Worm (Caenorhabditis elegans) whole organism, L4 larva: ENCODE results near the gene zig-11.
A peak's percentile ranks its signal among the peaks of the same experiment; 100 is the strongest.

Experiments used
- F10B5.3 ChIP-seq: sonication (generic microtip); optimal IDR thresholded peaks from 2 replicates; lab custom pipeline; 2016; ENCODE audit warnings: mild to moderate bottlenecking, missing genetic modification characterization, missing compliant biosample characterization
- F37D6.2 ChIP-seq: sonication (generic microtip); optimal IDR thresholded peaks from 2 replicates; lab custom pipeline; 2016; ENCODE audit warnings: mild to moderate bottlenecking, missing genetic modification characterization, missing compliant biosample characterization
- T26A8.4 ChIP-seq: fragments of 200-800 bp; sonication (Bioruptor generic); IDR thresholded peaks from 2 replicates; pipeline ENCODE4 v1.3.6; 2022; ENCODE audit warnings: missing genetic modification characterization, missing compliant biosample characterization
- Y48G9A.11 ChIP-seq: fragments of 200-800 bp; sonication (Bioruptor generic); IDR thresholded peaks from 2 replicates; pipeline ENCODE4 v1.3.6; 2022; ENCODE audit warnings: missing genetic modification reagents, missing genetic modification characterization, missing compliant biosample characterization
- Y5F2A.4 ChIP-seq: fragments of 200-800 bp; sonication (Bioruptor generic); optimal IDR thresholded peaks from 2 replicates; lab custom pipeline; 2018; ENCODE audit warnings: mild to moderate bottlenecking, missing genetic modification characterization, missing compliant biosample characterization
- aha-1 ChIP-seq: fragments of 150-350 bp; peaks from one replicate; lab custom pipeline; 2014; ENCODE audit warnings: missing biosample characterization, missing genetic modification characterization
- daf-16 ChIP-seq, 3 experiments: sonication (generic microtip); optimal IDR thresholded peaks; 2 replicates each; lab custom pipeline; 2016 to 2017; ENCODE audit warnings: missing genetic modification characterization in 3 of 3, missing genetic modification reagents in 3 of 3, mild to moderate bottlenecking in 2 of 3, missing compliant biosample characterization in 2 of 3, missing biosample characterization in 1 of 3, moderate library complexity in 1 of 3
- dmd-6 ChIP-seq: fragments of 200-800 bp; sonication (Bioruptor generic); IDR thresholded peaks from 2 replicates; pipeline ENCODE4 v1.3.6; 2022; ENCODE audit warnings: missing genetic modification reagents, missing genetic modification characterization, missing compliant biosample characterization
- dmd-8 ChIP-seq: fragments of 200-800 bp; sonication (Bioruptor generic); IDR thresholded peaks from 2 replicates; pipeline ENCODE4 v1.3.6; 2022; ENCODE audit warnings: missing genetic modification characterization, missing compliant biosample characterization
- hlh-30 ChIP-seq: sonication (generic microtip); optimal IDR thresholded peaks from 2 replicates; lab custom pipeline; 2017; ENCODE audit warnings: antibody characterized with exemption, mild to moderate bottlenecking, missing genetic modification characterization, missing compliant biosample characterization; ENCODE audit not compliant: insufficient read depth
- hmg-1.1 ChIP-seq: fragments of 200-800 bp; sonication (Bioruptor generic); IDR thresholded peaks from 2 replicates; pipeline ENCODE4 v1.3.6; 2022; ENCODE audit warnings: missing genetic modification reagents, missing genetic modification characterization, missing compliant biosample characterization
- lin-13 ChIP-seq: fragments of 150-350 bp; optimal IDR thresholded peaks from 2 replicates; lab custom pipeline; 2014; ENCODE audit warnings: missing biosample characterization, missing genetic modification reagents, missing genetic modification characterization
- lin-15B ChIP-seq: fragments of 150-350 bp; sonication (generic microtip); optimal IDR thresholded peaks from 3 replicates; lab custom pipeline; 2014; ENCODE audit warnings: missing biosample characterization, missing genetic modification characterization
- lin-29 ChIP-seq: fragments of 200-800 bp; sonication (Bioruptor generic); IDR thresholded peaks from 2 replicates; pipeline ENCODE4 v1.3.6; 2022; ENCODE audit warnings: missing genetic modification reagents, missing genetic modification characterization, missing compliant biosample characterization
- lin-38 ChIP-seq: fragments of 200-800 bp; sonication (Bioruptor generic); IDR thresholded peaks from 2 replicates; pipeline ENCODE4 v1.3.6; 2022; ENCODE audit warnings: missing genetic modification reagents, missing genetic modification characterization, missing compliant biosample characterization
- lin-39 ChIP-seq: fragments of 150-350 bp; optimal IDR thresholded peaks from 2 replicates; lab custom pipeline; 2014; ENCODE audit warnings: missing biosample characterization, missing genetic modification reagents, missing genetic modification characterization
- lsy-2 ChIP-seq, 2 experiments: fragments of 150-350 bp in 1 of 2; sonication (generic microtip) in 1 of 2; optimal IDR thresholded peaks; 2 replicates each; lab custom pipeline; 2014 to 2017; ENCODE audit warnings: missing biosample characterization in 2 of 2, missing genetic modification characterization in 2 of 2
- madf-5 ChIP-seq, 2 experiments: fragments of 200-800 bp; sonication (Bioruptor generic); IDR thresholded peaks; 2 replicates each; pipeline ENCODE4 v1.3.6; 2022; ENCODE audit warnings: missing compliant biosample characterization in 2 of 2, missing genetic modification characterization in 2 of 2
- madf-9 ChIP-seq: fragments of 200-800 bp; sonication (Bioruptor generic); conservative IDR thresholded peaks from 2 replicates; pipeline ENCODE4 v1.3.6; 2022; ENCODE audit warnings: missing genetic modification reagents, missing genetic modification characterization, missing compliant biosample characterization
- mxl-2 ChIP-seq: fragments of 200-800 bp; sonication (Bioruptor generic); conservative IDR thresholded peaks from 2 replicates; pipeline ENCODE4 v1.3.6; 2022; ENCODE audit warnings: missing genetic modification reagents, missing genetic modification characterization, missing compliant biosample characterization
- mxl-3 ChIP-seq: fragments of 200-800 bp; sonication (Bioruptor generic); optimal IDR thresholded peaks from 2 replicates; lab custom pipeline; 2018; ENCODE audit warnings: mild to moderate bottlenecking, missing genetic modification characterization, missing compliant biosample characterization
- nhr-28 ChIP-seq: fragments of 150-350 bp; optimal IDR thresholded peaks from 2 replicates; lab custom pipeline; 2014; ENCODE audit warnings: missing biosample characterization, missing genetic modification characterization
- nhr-42 ChIP-seq: fragments of 200-800 bp; sonication (Bioruptor generic); IDR thresholded peaks from 2 replicates; pipeline ENCODE4 v1.3.6; 2022; ENCODE audit warnings: missing genetic modification characterization, missing compliant biosample characterization
- nhr-76 ChIP-seq: fragments of 150-350 bp; optimal IDR thresholded peaks from 2 replicates; lab custom pipeline; 2014; ENCODE audit warnings: missing biosample characterization, missing genetic modification characterization
- nhr-77 ChIP-seq: fragments of 150-350 bp; optimal IDR thresholded peaks from 2 replicates; lab custom pipeline; 2014; ENCODE audit warnings: missing biosample characterization, missing genetic modification characterization
- sdz-12 ChIP-seq: fragments of 200-800 bp; sonication (Bioruptor generic); optimal IDR thresholded peaks from 2 replicates; lab custom pipeline; 2018; ENCODE audit warnings: mild to moderate bottlenecking, missing genetic modification characterization, missing compliant biosample characterization
- skn-1 ChIP-seq: fragments of 150-350 bp; optimal IDR thresholded peaks from 2 replicates; lab custom pipeline; 2014; ENCODE audit warnings: missing biosample characterization, missing genetic modification characterization
- spr-3 ChIP-seq: fragments of 200-800 bp; sonication (Bioruptor generic); optimal IDR thresholded peaks from 2 replicates; lab custom pipeline; 2018; ENCODE audit warnings: mild to moderate bottlenecking, missing genetic modification characterization, missing compliant biosample characterization
- tag-97 ChIP-seq: fragments of 200-800 bp; sonication (Bioruptor generic); IDR thresholded peaks from 2 replicates; pipeline ENCODE4 v1.3.6; 2022; ENCODE audit warnings: missing genetic modification characterization, missing compliant biosample characterization
- unc-62 ChIP-seq, 3 experiments: fragments of 150-350 bp in 1 of 3; sonication (generic microtip); optimal IDR thresholded peaks in 2 of 3; peaks in 1 of 3; 1 replicate in 1 of 3; 2 replicates in 2 of 3; lab custom pipeline; 2014 to 2017; ENCODE audit warnings: missing biosample characterization in 3 of 3, missing genetic modification characterization in 3 of 3, missing genetic modification reagents in 3 of 3, missing genotype in 1 of 3
- vab-7 ChIP-seq: fragments of 200-800 bp; sonication (Bioruptor generic); IDR thresholded peaks from 2 replicates; pipeline ENCODE4 v1.3.6; 2022; ENCODE audit warnings: missing genetic modification reagents, missing genetic modification characterization, missing compliant biosample characterization
- zag-1 ChIP-seq: fragments of 150-350 bp; optimal IDR thresholded peaks from 2 replicates; lab custom pipeline; 2014; ENCODE audit warnings: missing biosample characterization, missing genetic modification characterization
- zip-11 ChIP-seq: fragments of 200-800 bp; sonication (Bioruptor generic); IDR thresholded peaks from 2 replicates; pipeline ENCODE4 v1.3.6; 2022; ENCODE audit warnings: missing genetic modification characterization, missing compliant biosample characterization
- zip-2 ChIP-seq: fragments of 150-350 bp; optimal IDR thresholded peaks from 2 replicates; lab custom pipeline; 2014; ENCODE audit warnings: missing biosample characterization, missing genetic modification characterization
- ztf-7 ChIP-seq: fragments of 150-350 bp; optimal IDR thresholded peaks from 2 replicates; lab custom pipeline; 2014; ENCODE audit warnings: missing biosample characterization, missing genetic modification characterization

The zig-11 gene

DNA sequence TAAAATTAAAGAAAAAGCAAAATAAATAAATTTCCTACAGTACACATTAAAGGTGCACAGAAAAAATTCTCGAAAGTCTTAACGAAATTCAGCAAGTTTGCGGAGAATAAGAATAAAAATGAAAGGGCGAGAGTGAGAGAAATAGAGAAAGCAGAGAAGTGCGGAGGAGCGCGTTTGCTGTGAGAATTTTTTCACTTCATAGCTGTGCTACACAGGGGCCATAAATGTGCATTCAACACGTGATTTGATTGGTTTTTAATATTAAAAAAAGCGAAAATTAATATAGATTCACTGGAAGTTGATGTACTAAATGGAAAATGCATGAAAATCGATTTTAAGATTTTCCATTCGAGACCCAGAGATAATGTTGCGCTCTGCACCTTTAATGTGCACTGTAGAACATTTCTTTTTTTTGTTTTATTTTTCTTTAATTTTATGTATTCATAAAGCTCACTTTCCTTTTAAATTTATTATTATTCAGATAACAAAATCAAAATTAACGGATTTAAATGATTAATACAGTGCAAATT, 25.4 kb upstream of the zig-11 start, which contains the start of gene Y32G9A.2 (continued):
- TF ChIP-seq lin-29 (GFP tag; lab: Robert Waterston, UW), result no peak
- TF ChIP-seq hmg-1.1 (GFP tag; lab: Robert Waterston, UW), result no peak
- no peak for TF ChIP-seq Y5F2A.4 (GFP tag; lab: Kevin White, UChicago)
- TF ChIP-seq nhr-28 (tag; lab: Kevin White, UChicago), result peak; percentile 52
- no peak for TF ChIP-seq ztf-7 (tag; lab: Kevin White, UChicago)
- no peak for TF ChIP-seq Y48G9A.11
- no peak for TF ChIP-seq zag-1
- TF ChIP-seq T26A8.4 (GFP tag; lab: Robert Waterston, UW), result no peak
- TF ChIP-seq zip-11, result no peak
- no peak for TF ChIP-seq F37D6.2 (tag; lab: Kevin White, UChicago)
- no peak for TF ChIP-seq vab-7 (GFP tag; lab: Robert Waterston, UW)
- TF ChIP-seq dmd-8, result no peak
- peak; percentile 89 for TF ChIP-seq aha-1
- TF ChIP-seq lin-38 (GFP tag; lab: Robert Waterston, UW), result peak; percentile 94
- TF ChIP-seq, all 104 proteins: peak for 6

DNA sequence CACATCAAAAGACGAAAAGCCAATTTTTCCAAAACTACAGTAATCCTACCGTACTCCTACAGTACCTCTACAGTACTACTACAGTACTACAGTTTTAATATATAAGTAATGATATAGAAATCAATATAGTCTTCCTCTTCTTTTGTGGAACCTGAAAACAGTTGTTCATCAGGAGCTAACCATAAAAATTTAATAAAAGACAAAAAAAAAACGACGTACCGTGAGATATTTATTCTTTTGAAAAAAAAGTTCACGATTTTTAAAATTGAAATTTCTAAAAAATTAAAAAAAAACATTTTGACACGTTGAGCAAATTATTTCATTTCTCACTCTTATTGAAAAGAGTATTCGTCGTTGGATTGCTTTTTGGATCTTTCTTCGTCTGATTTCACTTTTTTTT, 18.4 kb upstream of the zig-11 start, which contains the start of gene Y32G9A.3:
Gene Y32G9A.3 (plus strand): TSS at position 301 of the 400 bp plus-strand sequence.
- TF ChIP-seq Y5F2A.4 (GFP tag; lab: Kevin White, UChicago) (no peak), spr-3 (GFP tag; lab: Kevin White, UChicago) (no peak)

ce11 chrV:1908542-1908941, 15.8 kb upstream of the zig-11 start, which contains the start of gene srp-3:
Gene srp-3 (plus strand): TSS chrV:1908842.
- TF ChIP-seq F10B5.3 (tag; lab: Kevin White, UChicago) (no peak), aha-1 (peak; percentile 13)

DNA sequence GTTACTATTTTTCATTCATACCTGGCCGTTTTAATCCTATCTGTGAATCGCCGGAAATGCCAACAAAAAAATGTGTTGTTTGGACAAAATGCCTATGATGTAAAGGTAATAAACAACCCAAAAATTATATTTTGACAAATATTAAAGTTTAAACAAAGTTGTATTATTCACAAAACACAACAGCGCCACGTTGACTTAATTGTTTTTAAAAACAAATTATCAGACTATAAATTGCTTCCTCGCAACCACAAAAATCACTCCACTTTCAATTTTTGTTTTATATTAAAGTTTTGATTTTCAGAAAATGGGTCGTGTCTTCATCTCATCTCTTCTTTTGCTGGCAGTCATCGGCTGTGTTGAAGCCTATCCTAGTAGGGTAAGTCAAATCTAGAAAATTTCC, 14.6 kb upstream of the zig-11 start, which contains the start of gene Y32G9A.5:
Gene Y32G9A.5 (plus strand): TSS at position 301 of the 400 bp plus-strand sequence.
- TF ChIP-seq nhr-42 (GFP tag; lab: Robert Waterston, UW), result no peak
- no peak for TF ChIP-seq skn-1 (tag; lab: Kevin White, UChicago)
- TF ChIP-seq zip-2 (tag; lab: Kevin White, UChicago), result no peak
- TF ChIP-seq nhr-76 (tag; lab: Kevin White, UChicago), result no peak
- no peak for TF ChIP-seq sdz-12
- no peak for TF ChIP-seq nhr-77 (tag; lab: Kevin White, UChicago)
- no peak for TF ChIP-seq mxl-2 (GFP tag; lab: Robert Waterston, UW)
- no peak for TF ChIP-seq Y48G9A.11

ce11 chrV:1895483-1895882, 2.7 kb upstream of the zig-11 start, which contains the start of gene nphp-2:
Gene nphp-2 (plus strand): TSS chrV:1895783.
- TF ChIP-seq madf-9 (no peak), tag-97 (GFP tag; lab: Robert Waterston, UW) (no peak), lsy-2 (tag; optimal IDR thresholded peaks at IDR 0.05; lab: Kevin White, UChicago) (no peak), madf-5 (GFP tag; IDR thresholded peaks at IDR 0.05; lab: Robert Waterston, UW) (no peak), lin-15B (tag; lab: Kevin White, UChicago) (no peak), daf-16 (GFP tag; optimal IDR thresholded peaks at IDR 0.05; lab: Kevin White, UChicago) (no peak), daf-16 (tag; optimal IDR thresholded peaks at IDR 0.05; lab: Kevin White, UChicago) (no peak), lin-39 (no peak), ztf-7 (tag; lab: Kevin White, UChicago) (no peak)

DNA sequence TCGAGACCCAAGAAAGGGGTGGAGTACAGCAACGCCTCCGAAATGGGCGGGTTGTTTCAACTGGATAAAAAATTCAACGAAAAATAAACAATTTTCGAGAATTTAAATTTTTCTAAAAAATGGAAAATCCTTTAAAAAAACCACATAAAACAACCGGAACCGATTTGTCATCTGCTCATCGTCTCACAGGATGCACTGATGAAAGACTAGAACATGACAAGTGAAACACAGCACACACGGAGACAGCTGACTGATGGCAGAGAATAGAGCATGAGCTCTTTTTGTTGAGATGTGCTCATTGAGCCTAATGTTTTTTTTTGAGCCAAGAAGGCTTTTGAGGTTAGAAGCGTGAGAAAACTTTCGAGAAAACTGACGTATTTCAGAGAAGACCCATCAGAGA, 2.7 kb downstream of the zig-11 start:
- TF ChIP-seq aha-1 (peak; percentile 32), nhr-77 (tag; lab: Kevin White, UChicago) (no peak), lsy-2 (tag; optimal IDR thresholded peaks at IDR 0.05; lab: Kevin White, UChicago) (peak in 1 of 2 experiments; percentile 6), mxl-3 (no peak), lin-13 (GFP tag; lab: Kevin White, UChicago) (no peak), hlh-30 (tag; lab: Kevin White, UChicago) (peak; percentile 59), dmd-6 (GFP tag; lab: Robert Waterston, UW) (0 out of 2 replicates have a peak, but pooled peaks have one; percentile 15), unc-62 (GFP tag; optimal IDR thresholded peaks at IDR 0.05 in 1 of 2; lab: Kevin White, UChicago) (peak in 1 of 2 experiments; percentile 66), unc-62 (tag; optimal IDR thresholded peaks at IDR 0.05; lab: Kevin White, UChicago) (no peak)
